Fruit fly (Drosophila melanogaster): ENCODE results near the gene CG7367.

DNA sequence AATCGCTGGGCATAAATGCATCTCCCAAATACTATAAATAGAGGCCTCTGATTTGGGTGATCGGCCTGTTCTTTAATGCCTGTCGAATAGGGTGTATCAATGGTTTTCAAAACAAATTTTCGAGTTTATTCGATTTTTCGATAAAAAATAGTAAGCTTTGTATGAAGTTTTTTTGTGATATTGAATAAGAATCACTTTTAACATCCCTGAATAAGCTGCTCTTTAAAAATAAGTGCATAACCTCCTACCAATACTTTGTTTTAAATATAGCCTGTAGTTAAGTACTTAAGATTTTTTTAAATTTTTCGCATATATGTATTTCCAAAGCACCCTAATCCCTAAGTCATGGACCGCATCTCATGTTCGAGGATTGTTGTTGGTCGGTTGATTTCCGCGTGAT, 41.1 kb upstream of the CG7367 start:
- TF ChIP-seq CG8478 (optimal IDR thresholded peaks at IDR 0.05) (no peak), CTCF (optimal IDR thresholded peaks at IDR 0.05) (no peak)

Data from S2 (cell line).